Fruit fly (Drosophila melanogaster): ENCODE data around the gene CG42711.

DNA sequence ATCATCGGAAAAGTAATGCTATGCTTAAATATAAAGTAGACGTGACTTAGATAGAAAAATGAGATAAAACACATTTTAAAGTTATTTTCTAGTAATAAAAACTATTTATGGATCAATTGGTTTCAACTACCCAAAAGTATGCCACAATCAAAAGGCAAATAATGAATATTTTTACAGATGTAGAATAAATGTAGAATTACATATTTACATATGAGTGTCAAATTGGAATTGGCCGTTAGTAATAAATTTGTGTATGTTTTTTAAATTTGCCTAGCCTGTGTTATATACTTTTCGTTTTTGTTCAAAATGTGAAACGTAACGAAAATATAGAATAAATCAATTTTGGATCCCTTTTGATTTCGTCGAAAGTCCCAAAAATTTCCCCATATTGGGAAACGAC is 19.4 kb downstream of the CG42711 start, which contains the start of gene Acyp:
- no peak for TF ChIP-seq CG14655 (GFP tag; optimal IDR thresholded peaks at IDR 0.05)
- TF ChIP-seq Pif1B (GFP tag; optimal IDR thresholded peaks at IDR 0.05), result no peak
- no peak for TF ChIP-seq D1 (tag; optimal IDR thresholded peaks at IDR 0.05)
- TF ChIP-seq CG15710 (tag; optimal IDR thresholded peaks at IDR 0.05), result no peak

Measured in whole organism, pupa.